Fruit fly (Drosophila melanogaster): ENCODE results near the gene CG12521.

DNA sequence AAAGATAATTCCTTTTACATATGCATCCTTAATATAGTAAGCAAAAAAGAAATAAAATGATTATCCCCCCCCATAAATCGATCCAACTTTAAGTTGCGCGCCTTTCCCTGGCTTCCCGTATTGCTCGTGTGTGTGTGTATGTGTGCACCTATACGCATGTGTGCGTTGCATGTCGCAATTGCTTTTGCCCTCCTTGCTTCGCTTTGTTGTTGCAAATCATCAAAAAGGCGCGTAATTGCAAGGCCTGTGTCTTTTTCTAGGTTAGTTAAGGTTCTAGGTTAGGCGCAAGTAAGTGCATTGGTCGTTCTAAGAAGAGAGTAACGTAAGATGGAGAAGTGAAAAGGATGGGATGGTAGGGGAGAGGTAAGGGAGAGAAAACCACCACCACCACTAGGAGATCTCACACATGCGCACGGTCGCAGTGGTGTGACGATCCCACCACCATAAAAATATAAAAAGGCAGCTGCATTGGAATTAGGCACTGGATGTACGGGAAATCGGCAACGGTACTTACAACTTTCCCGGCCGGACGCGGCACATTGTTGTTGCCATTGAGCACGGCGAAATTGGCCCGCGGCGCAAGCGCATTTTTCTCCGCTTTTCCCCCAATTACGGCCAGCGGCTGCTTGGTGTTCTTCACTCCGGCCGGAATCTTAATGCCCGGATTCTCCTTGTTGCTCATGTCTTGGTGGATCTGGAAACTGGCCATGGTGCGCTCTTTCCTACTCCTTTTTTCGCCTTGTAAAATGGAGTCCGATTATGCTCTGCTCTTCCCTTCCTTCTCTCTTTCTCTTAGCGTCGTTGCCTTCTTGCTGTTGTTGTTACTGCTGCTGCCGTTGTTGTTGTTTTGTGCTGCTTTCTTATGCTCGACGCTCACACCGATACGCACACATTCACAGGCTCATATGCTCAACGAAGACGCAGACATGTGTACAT lies 15.0 kb downstream of the CG12521 start:
- TF ChIP-seq net (GFP tag; optimal IDR thresholded peaks at IDR 0.05) (no peak), CG6163 (GFP tag; IDR thresholded peaks at IDR 0.05) (no peak), OdsH (GFP tag; optimal IDR thresholded peaks at IDR 0.05) (no peak), CG6854 (GFP tag; optimal IDR thresholded peaks at IDR 0.05) (no peak), CG6808 (GFP tag; optimal IDR thresholded peaks at IDR 0.05) (no peak), Eip78C (GFP tag) (peak; percentile 61), Hr39 (GFP tag; optimal IDR thresholded peaks at IDR 0.05) (no peak), acj6 (GFP tag; optimal IDR thresholded peaks at IDR 0.05) (no peak), CG4318 (GFP tag; optimal IDR thresholded peaks at IDR 0.05) (no peak), Eip75B (GFP tag; optimal IDR thresholded peaks at IDR 0.05) (no peak)

All from whole organism, prepupa.